Worm (Caenorhabditis elegans): ENCODE data around the gene spat-3.

The spat-3 gene

DNA sequence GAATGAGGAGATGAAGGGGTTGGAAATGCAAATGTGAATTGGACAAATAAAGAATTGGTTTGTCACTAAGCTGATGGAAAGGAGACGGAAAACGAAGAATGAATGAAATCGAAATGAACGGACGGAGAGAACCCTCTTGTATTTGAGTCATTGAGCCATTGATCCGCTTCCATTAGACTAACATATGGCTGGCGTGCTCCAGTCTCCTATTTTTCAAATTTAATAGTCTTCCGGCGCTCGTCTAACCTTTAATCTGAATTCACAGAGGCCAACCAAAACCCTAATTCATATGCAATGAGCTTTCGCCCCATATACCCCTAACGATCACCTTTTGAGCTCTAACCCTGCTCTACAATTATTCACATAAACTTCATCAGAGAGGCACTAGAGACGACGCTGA is 16.3 kb upstream of the spat-3 start, which contains the start of gene C46C11.3:
C46C11.3 (plus strand) TSS at position 301 of the 400 bp plus-strand sequence.
- no peak for TF ChIP-seq dao-5 (tag; optimal IDR thresholded peaks at IDR 0.05)
- TF ChIP-seq him-1 (tag; optimal IDR thresholded peaks at IDR 0.05), result no peak
- no peak for TF ChIP-seq W03F9.2 (tag; optimal IDR thresholded peaks at IDR 0.05)

- TF ChIP-seq him-1 (tag; optimal IDR thresholded peaks at IDR 0.05), result peak; percentile 22
- TF ChIP-seq dao-5 (tag; optimal IDR thresholded peaks at IDR 0.05), result no peak
These were observed 14.3 kb upstream of the spat-3 start for ce11 chrX:4620019-4620418.

DNA sequence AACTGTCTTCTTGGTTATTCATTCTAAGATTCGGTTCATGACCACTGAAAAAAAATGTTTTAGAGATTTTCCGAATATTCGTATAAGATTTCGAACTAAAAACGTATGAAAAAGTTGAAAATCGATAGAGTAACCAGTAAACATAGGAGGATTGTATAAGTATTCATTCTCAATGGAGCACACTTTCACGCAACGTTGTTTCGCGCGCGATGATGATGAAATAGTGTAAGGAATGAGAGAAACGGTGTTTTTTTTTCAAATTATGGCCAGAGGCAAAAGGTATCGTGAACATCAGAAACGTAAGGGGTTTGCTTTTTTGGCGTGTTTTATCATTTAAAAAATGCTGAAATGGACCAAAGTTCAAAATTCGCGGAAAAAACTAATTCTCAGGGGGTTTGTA is 13.9 kb upstream of the spat-3 start, which contains the start of gene pqn-65:
pqn-65 (minus strand) TSS at position 54 of the 400 bp plus-strand sequence.
- TF ChIP-seq him-1 (tag; optimal IDR thresholded peaks at IDR 0.05) (no peak), dao-5 (tag; optimal IDR thresholded peaks at IDR 0.05) (no peak), W03F9.2 (tag; optimal IDR thresholded peaks at IDR 0.05) (no peak)

DNA sequence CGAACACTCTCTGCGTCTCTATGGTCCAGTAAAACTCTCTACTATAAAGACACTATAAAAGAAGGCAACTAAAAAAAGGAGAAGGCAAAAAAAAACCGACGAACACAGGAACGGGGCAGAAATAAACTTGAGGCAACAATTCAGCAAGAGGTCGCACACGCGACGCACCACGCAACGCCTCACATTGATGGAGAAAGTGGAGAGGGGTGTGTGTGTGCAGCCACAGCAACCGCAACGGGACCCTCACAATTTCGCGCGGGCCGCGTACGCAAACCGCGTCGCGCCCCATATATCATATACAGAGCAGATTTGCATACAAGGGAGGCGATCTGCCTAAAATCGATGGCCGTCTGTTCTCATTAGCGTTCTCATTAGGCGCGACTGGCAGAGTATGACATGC is 11.1 kb upstream of the spat-3 start:
- TF ChIP-seq W03F9.2 (tag; optimal IDR thresholded peaks at IDR 0.05), result no peak
- TF ChIP-seq him-1 (tag; optimal IDR thresholded peaks at IDR 0.05), result peak; percentile 46

DNA sequence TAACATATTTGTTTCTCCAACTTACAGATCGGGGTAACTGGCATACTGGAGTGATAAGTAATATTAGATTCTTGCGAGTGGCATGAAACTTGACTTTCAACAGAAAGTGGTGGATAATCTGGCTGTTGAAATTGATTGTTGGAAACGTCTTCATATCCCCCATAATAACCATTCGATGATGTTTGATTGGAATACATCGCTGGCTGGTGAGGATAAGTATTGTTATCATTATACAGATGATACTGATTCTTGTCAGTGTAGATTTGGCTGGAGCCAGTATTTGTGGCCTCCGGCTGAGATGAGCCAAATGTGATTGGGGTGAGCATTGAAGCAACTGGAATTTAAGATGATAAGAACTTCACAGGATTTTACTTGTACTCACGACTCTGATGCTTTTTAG is 9.3 kb upstream of the spat-3 start:
- TF ChIP-seq W03F9.2 (tag; optimal IDR thresholded peaks at IDR 0.05) (no peak), dao-5 (tag; optimal IDR thresholded peaks at IDR 0.05) (no peak), him-1 (tag; optimal IDR thresholded peaks at IDR 0.05) (no peak)

DNA sequence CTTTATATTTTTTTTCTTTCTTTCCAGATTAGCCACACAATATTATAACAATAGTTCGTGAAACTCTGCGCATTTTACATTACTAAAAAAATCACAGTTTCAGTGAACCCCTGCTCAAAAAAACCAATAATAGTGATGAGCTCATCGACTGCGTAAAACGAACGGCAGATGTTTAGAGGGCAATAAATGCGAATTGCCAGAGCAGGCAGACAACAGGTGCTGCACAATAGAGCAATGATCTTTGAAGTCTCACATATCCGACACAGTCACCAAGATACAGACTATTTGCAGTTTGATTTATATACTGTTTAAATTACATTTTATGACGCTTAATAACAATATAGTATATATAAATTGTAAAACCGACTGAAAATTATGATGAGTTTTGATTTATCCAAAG is 3.9 kb upstream of the spat-3 start:
- TF ChIP-seq dao-5 (tag; optimal IDR thresholded peaks at IDR 0.05) (no peak), W03F9.2 (tag; optimal IDR thresholded peaks at IDR 0.05) (no peak), him-1 (tag; optimal IDR thresholded peaks at IDR 0.05) (no peak)

ce11 chrX:4607300-4607699 is 1.6 kb upstream of the spat-3 start:
- no peak for TF ChIP-seq him-1 (tag; optimal IDR thresholded peaks at IDR 0.05)
- no peak for TF ChIP-seq W03F9.2 (tag; optimal IDR thresholded peaks at IDR 0.05)

DNA sequence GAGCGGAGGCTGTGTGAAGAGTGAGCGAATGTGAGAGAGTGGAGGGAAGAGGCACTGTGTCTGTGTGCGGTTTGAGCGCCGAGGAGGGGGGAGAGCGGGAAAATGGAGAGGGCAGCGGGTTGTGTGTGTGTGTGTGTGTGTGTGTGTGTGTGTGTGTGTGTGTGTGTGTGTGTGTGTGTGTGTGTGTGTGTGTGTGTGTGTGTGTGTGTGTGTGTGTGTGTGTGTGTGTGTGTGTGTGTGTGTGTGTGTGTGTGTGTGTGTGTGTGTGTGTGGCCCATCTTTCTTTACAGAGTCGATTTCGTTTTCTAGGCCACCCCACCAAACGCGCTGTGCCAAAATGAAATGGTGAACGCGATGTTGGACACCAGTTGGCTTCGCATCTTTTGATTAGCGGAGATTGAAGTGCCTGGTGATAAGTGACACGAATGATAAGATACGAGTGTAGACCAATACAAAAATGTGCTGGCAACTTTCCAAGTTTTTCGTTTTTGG is 707 bp upstream of the spat-3 start:
- TF ChIP-seq him-1 (tag; optimal IDR thresholded peaks at IDR 0.05), result peak; percentile 90

DNA sequence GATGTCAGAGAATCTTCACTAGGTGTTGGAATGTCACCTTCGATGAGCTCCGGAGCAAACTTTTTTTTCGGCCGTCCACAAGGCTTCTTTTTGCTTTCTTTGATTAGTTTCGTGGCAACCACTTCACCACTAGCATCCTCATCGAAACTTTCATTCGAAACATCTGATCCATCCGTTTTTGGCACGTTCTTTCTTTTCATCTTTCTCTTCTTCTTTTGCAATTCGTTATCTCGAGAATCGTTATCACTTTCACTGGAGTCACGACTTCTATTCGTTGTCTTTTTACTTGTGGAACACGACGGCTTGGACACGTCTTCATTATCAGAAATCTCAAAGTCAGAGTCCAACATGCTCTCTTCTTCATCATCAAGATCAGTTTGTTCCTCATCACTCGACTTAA is 1.5 kb downstream of the spat-3 start:
- no peak for TF ChIP-seq W03F9.2 (tag; optimal IDR thresholded peaks at IDR 0.05)
- no peak for TF ChIP-seq dao-5 (tag; optimal IDR thresholded peaks at IDR 0.05)
- TF ChIP-seq him-1 (tag; optimal IDR thresholded peaks at IDR 0.05), result no peak

DNA sequence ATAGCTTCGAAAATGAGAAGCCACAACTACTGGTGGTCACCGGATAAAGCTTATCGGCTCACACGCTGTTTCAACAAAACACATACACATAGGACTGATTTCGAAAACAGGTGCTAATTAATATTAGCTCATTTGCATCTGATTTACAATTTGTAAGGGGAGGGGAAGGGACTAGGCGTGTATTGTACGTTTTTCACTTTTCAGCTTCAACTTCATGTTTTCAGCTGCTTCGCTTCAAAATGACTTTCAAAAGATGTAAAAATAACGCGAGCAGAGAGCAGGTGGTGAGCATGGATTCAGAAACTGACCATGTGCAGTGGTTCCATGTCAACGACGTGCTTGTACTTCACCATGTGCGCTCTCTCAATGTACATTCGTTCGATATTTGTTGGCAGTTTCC is 4.7 kb downstream of the spat-3 start:
- TF ChIP-seq dao-5 (tag; optimal IDR thresholded peaks at IDR 0.05) (no peak), W03F9.2 (tag; optimal IDR thresholded peaks at IDR 0.05) (no peak), him-1 (tag; optimal IDR thresholded peaks at IDR 0.05) (no peak)

- TF ChIP-seq W03F9.2 (tag; optimal IDR thresholded peaks at IDR 0.05), result no peak
- no peak for TF ChIP-seq dao-5 (tag; optimal IDR thresholded peaks at IDR 0.05)
- no peak for TF ChIP-seq him-1 (tag; optimal IDR thresholded peaks at IDR 0.05)
These were observed 6.2 kb downstream of the spat-3 start for ce11 chrX:4599526-4599925.

ce11 chrX:4597419-4597818 is 8.3 kb downstream of the spat-3 start:
- no peak for TF ChIP-seq dao-5 (tag; optimal IDR thresholded peaks at IDR 0.05)
- no peak for TF ChIP-seq him-1 (tag; optimal IDR thresholded peaks at IDR 0.05)
- no peak for TF ChIP-seq W03F9.2 (tag; optimal IDR thresholded peaks at IDR 0.05)

DNA sequence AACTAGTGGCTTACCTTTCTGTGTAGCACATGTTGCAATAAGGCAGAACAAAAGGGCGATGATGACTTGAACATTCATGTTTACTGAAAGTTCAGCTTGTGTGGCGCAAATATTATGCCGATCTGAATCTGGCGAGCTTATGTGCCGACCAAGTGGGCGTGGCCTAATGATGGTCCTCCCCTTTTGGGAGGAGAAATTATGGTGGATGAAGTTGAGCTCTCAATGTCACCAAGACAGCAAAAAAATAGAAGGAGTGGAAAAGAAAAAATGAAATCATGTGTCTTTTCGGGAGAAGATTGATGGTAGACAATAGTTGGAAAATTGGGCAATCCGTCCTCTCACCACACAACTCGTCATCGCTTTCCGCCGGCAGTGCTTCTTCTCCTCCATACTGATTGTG is 13.5 kb downstream of the spat-3 start, which contains the start of gene flp-12:
flp-12 (minus strand) TSS at position 101 of the 400 bp plus-strand sequence.
- TF ChIP-seq him-1 (tag; optimal IDR thresholded peaks at IDR 0.05), result no peak
- no peak for TF ChIP-seq W03F9.2 (tag; optimal IDR thresholded peaks at IDR 0.05)
- no peak for TF ChIP-seq dao-5 (tag; optimal IDR thresholded peaks at IDR 0.05)

- no peak for TF ChIP-seq him-1 (tag; optimal IDR thresholded peaks at IDR 0.05)
- TF ChIP-seq W03F9.2 (tag; optimal IDR thresholded peaks at IDR 0.05), result no peak
- no peak for TF ChIP-seq dao-5 (tag; optimal IDR thresholded peaks at IDR 0.05)
These were observed 17.3 kb downstream of the spat-3 start, which contains the start of gene lnp-1 for ce11 chrX:4588462-4588861. Gene lnp-1 (plus strand): TSS chrX:4588762.

ce11 chrX:4587934-4588333 is 17.8 kb downstream of the spat-3 start:
- TF ChIP-seq W03F9.2 (tag; optimal IDR thresholded peaks at IDR 0.05) (no peak), him-1 (tag; optimal IDR thresholded peaks at IDR 0.05) (no peak), dao-5 (tag; optimal IDR thresholded peaks at IDR 0.05) (no peak)
